Worm (Caenorhabditis elegans): ENCODE data around the gene B0348.1.

The B0348.1 gene

ce11 chrV:43070-43469 is 5.7 kb upstream of the B0348.1 start:
- TF ChIP-seq aly-1 (tag; optimal IDR thresholded peaks at IDR 0.05) (no peak), hmg-4 (GFP tag; optimal IDR thresholded peaks at IDR 0.05) (no peak), tbx-37 (GFP tag; conservative IDR thresholded peaks at IDR 0.05) (no peak), hmbx-1 (tag; optimal IDR thresholded peaks at IDR 0.05) (no peak), F13C5.2 (tag; optimal IDR thresholded peaks at IDR 0.05) (no peak), ama-1 (optimal IDR thresholded peaks at IDR 0.05) (no peak), scrt-1 (GFP tag; IDR thresholded peaks at IDR 0.05) (no peak), pes-1 (GFP tag; IDR thresholded peaks at IDR 0.05) (no peak), tbx-11 (GFP tag; IDR thresholded peaks at IDR 0.05) (no peak), hnd-1 (tag; optimal IDR thresholded peaks at IDR 0.05) (no peak), ceh-13 (GFP tag; optimal IDR thresholded peaks at IDR 0.05) (no peak), tra-4 (tag; optimal IDR thresholded peaks at IDR 0.05) (no peak), sea-1 (GFP tag; conservative IDR thresholded peaks at IDR 0.05) (no peak), ceh-36 (tag; optimal IDR thresholded peaks at IDR 0.05) (no peak), flt-1 (GFP tag; IDR thresholded peaks at IDR 0.05) (no peak), ets-7 (tag; optimal IDR thresholded peaks at IDR 0.05) (no peak), B0310.2 (tag; optimal IDR thresholded peaks at IDR 0.05) (no peak)

- TF ChIP-seq B0310.2 (tag; optimal IDR thresholded peaks at IDR 0.05) (no peak), tbx-37 (GFP tag; conservative IDR thresholded peaks at IDR 0.05) (no peak), ceh-36 (tag; optimal IDR thresholded peaks at IDR 0.05) (no peak)
Observed at ce11 chrV:44026-44425, 4.7 kb upstream of the B0348.1 start.

- TF ChIP-seq F13C5.2 (tag; optimal IDR thresholded peaks at IDR 0.05), result no peak
- TF ChIP-seq ceh-13 (GFP tag; optimal IDR thresholded peaks at IDR 0.05), result no peak
- TF ChIP-seq hmbx-1 (tag; optimal IDR thresholded peaks at IDR 0.05), result no peak
- TF ChIP-seq ama-1 (optimal IDR thresholded peaks at IDR 0.05), result no peak
- TF ChIP-seq tra-4 (tag; optimal IDR thresholded peaks at IDR 0.05), result no peak
- no peak for TF ChIP-seq scrt-1 (GFP tag; IDR thresholded peaks at IDR 0.05)
- no peak for TF ChIP-seq hnd-1 (tag; optimal IDR thresholded peaks at IDR 0.05)
- no peak for TF ChIP-seq flt-1 (GFP tag; IDR thresholded peaks at IDR 0.05)
- TF ChIP-seq tbx-37 (GFP tag; conservative IDR thresholded peaks at IDR 0.05), result no peak
- no peak for TF ChIP-seq ceh-36 (tag; optimal IDR thresholded peaks at IDR 0.05)
- TF ChIP-seq pes-1 (GFP tag; IDR thresholded peaks at IDR 0.05), result no peak
- no peak for TF ChIP-seq B0310.2 (tag; optimal IDR thresholded peaks at IDR 0.05)
- no peak for TF ChIP-seq sea-1 (GFP tag; conservative IDR thresholded peaks at IDR 0.05)
- no peak for TF ChIP-seq aly-1 (tag; optimal IDR thresholded peaks at IDR 0.05)
- TF ChIP-seq tbx-11 (GFP tag; IDR thresholded peaks at IDR 0.05), result no peak
- no peak for TF ChIP-seq hmg-4 (GFP tag; optimal IDR thresholded peaks at IDR 0.05)
Observed at ce11 chrV:45010-45409, 3.7 kb upstream of the B0348.1 start, which contains the start of gene B0348.2. Gene B0348.2, plus strand, starts transcription at chrV:45310.

- no peak for TF ChIP-seq aly-1 (tag; optimal IDR thresholded peaks at IDR 0.05)
- no peak for TF ChIP-seq ets-7 (tag; optimal IDR thresholded peaks at IDR 0.05)
- no peak for TF ChIP-seq F13C5.2 (tag; optimal IDR thresholded peaks at IDR 0.05)
- TF ChIP-seq ceh-36 (tag; optimal IDR thresholded peaks at IDR 0.05), result no peak
Observed at ce11 chrV:47799-48198, 923 bp upstream of the B0348.1 start.

ce11 chrV:53286-53685 is 4.6 kb downstream of the B0348.1 start:
- TF ChIP-seq ama-1 (optimal IDR thresholded peaks at IDR 0.05) (no peak), aly-1 (tag; optimal IDR thresholded peaks at IDR 0.05) (peak; percentile 70), pes-1 (GFP tag; IDR thresholded peaks at IDR 0.05) (peak; percentile 75), B0310.2 (tag; optimal IDR thresholded peaks at IDR 0.05) (peak; percentile 51), tbx-37 (GFP tag; conservative IDR thresholded peaks at IDR 0.05) (peak; percentile 73), hnd-1 (tag; optimal IDR thresholded peaks at IDR 0.05) (peak; percentile 52), sea-1 (GFP tag; conservative IDR thresholded peaks at IDR 0.05) (peak; percentile 73; the same call in 1 of the 2 replicates), ceh-13 (GFP tag; optimal IDR thresholded peaks at IDR 0.05) (peak; percentile 60), ceh-36 (tag; optimal IDR thresholded peaks at IDR 0.05) (peak; percentile 71), F13C5.2 (tag; optimal IDR thresholded peaks at IDR 0.05) (peak; percentile 65), tra-4 (tag; optimal IDR thresholded peaks at IDR 0.05) (no peak), ets-7 (tag; optimal IDR thresholded peaks at IDR 0.05) (peak; percentile 72), hmbx-1 (tag; optimal IDR thresholded peaks at IDR 0.05) (no peak), flt-1 (GFP tag; IDR thresholded peaks at IDR 0.05) (peak; percentile 75; the same call in 1 of the 2 replicates), tbx-11 (GFP tag; IDR thresholded peaks at IDR 0.05) (peak; percentile 77), hmg-4 (GFP tag; optimal IDR thresholded peaks at IDR 0.05) (peak; percentile 75), scrt-1 (GFP tag; IDR thresholded peaks at IDR 0.05) (peak; percentile 82)

- no peak for TF ChIP-seq scrt-1 (GFP tag; IDR thresholded peaks at IDR 0.05)
- TF ChIP-seq aly-1 (tag; optimal IDR thresholded peaks at IDR 0.05), result no peak
- TF ChIP-seq hmbx-1 (tag; optimal IDR thresholded peaks at IDR 0.05), result no peak
- TF ChIP-seq B0310.2 (tag; optimal IDR thresholded peaks at IDR 0.05), result no peak
- no peak for TF ChIP-seq ceh-13 (GFP tag; optimal IDR thresholded peaks at IDR 0.05)
- no peak for TF ChIP-seq ama-1 (optimal IDR thresholded peaks at IDR 0.05)
Observed at ce11 chrV:55946-56345, 7.2 kb downstream of the B0348.1 start, which contains the start of gene srt-52. Gene srt-52, minus strand, starts transcription at chrV:56046.

ce11 chrV:58971-59370 is 10.2 kb downstream of the B0348.1 start, which contains the start of gene cyp-29A3:
Gene cyp-29A3, plus strand, starts transcription at chrV:59239.
- TF ChIP-seq tbx-37 (GFP tag; conservative IDR thresholded peaks at IDR 0.05) (no peak), hmg-4 (GFP tag; optimal IDR thresholded peaks at IDR 0.05) (no peak), tra-4 (tag; optimal IDR thresholded peaks at IDR 0.05) (no peak), sea-1 (GFP tag; conservative IDR thresholded peaks at IDR 0.05) (no peak), hmbx-1 (tag; optimal IDR thresholded peaks at IDR 0.05) (no peak), scrt-1 (GFP tag; IDR thresholded peaks at IDR 0.05) (no peak), hnd-1 (tag; optimal IDR thresholded peaks at IDR 0.05) (no peak), ceh-13 (GFP tag; optimal IDR thresholded peaks at IDR 0.05) (no peak), pes-1 (GFP tag; IDR thresholded peaks at IDR 0.05) (no peak), flt-1 (GFP tag; IDR thresholded peaks at IDR 0.05) (no peak)

- TF ChIP-seq hmg-4 (GFP tag; optimal IDR thresholded peaks at IDR 0.05) (no peak), tbx-37 (GFP tag; conservative IDR thresholded peaks at IDR 0.05) (no peak), pes-1 (GFP tag; IDR thresholded peaks at IDR 0.05) (no peak), sea-1 (GFP tag; conservative IDR thresholded peaks at IDR 0.05) (no peak), ceh-13 (GFP tag; optimal IDR thresholded peaks at IDR 0.05) (no peak), ama-1 (optimal IDR thresholded peaks at IDR 0.05) (no peak), F13C5.2 (tag; optimal IDR thresholded peaks at IDR 0.05) (no peak), tra-4 (tag; optimal IDR thresholded peaks at IDR 0.05) (no peak)
Observed at ce11 chrV:63887-64286, 15.2 kb downstream of the B0348.1 start.

Measured in whole organism, early embryonic.